Worm (Caenorhabditis elegans): ENCODE results near the gene sec-61.G.

DNA sequence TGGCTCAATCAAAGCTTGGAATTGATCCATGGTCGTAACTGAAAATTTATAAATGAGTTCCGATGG is at the start of gene sec-61.G:
- no peak for TF ChIP-seq elt-3 (tag; optimal IDR thresholded peaks at IDR 0.05)
- TF ChIP-seq pha-4 (tag; optimal IDR thresholded peaks at IDR 0.05): no peak
- TF ChIP-seq elt-1 (tag; optimal IDR thresholded peaks at IDR 0.05; ENCODE audit: borderline replicate concordance, insufficient read depth): no peak
- no peak for TF ChIP-seq ztf-11 (tag; optimal IDR thresholded peaks at IDR 0.05)
- TF ChIP-seq bed-3 (GFP tag; optimal IDR thresholded peaks at IDR 0.05): no peak
